Fruit fly (Drosophila melanogaster) whole organism, embryonic: ENCODE measurements around the gene CG12990.

Source experiments
- Ada2b ChIP-seq: fragments of 200-800 bp; sonication (Bioruptor generic); IDR thresholded peaks from 2 replicates; pipeline ENCODE4 v1.3.6; 2022; ENCODE audit warnings: missing biosample characterization, missing genetic modification characterization
- CG10274 ChIP-seq: fragments of 200-800 bp; sonication (Bioruptor generic); optimal IDR thresholded peaks from 3 replicates; lab custom pipeline; 2017; ENCODE audit warnings: missing biosample characterization, mild to moderate bottlenecking, missing genetic modification characterization
- CG1603 ChIP-seq: fragments of 200-800 bp; sonication (Bioruptor generic); optimal IDR thresholded peaks from 2 replicates; lab custom pipeline; 2019; ENCODE audit warnings: missing biosample characterization, mild to moderate bottlenecking, missing genetic modification characterization, moderate library complexity
- CG17912 ChIP-seq: fragments of 200-800 bp; sonication (Bioruptor generic); optimal IDR thresholded peaks from 2 replicates; lab custom pipeline; 2018; ENCODE audit warnings: missing biosample characterization, mild to moderate bottlenecking, missing genetic modification characterization
- CG2116 ChIP-seq: fragments of 200-800 bp; sonication (Bioruptor generic); optimal IDR thresholded peaks from 3 replicates; lab custom pipeline; 2018; ENCODE audit warnings: missing biosample characterization, mild to moderate bottlenecking, missing genetic modification characterization
- CG2202 ChIP-seq: fragments of 200-800 bp; sonication (Bioruptor generic); optimal IDR thresholded peaks from 2 replicates; lab custom pipeline; 2018; ENCODE audit warnings: missing biosample characterization, mild to moderate bottlenecking, missing genetic modification characterization
- CG2678 ChIP-seq: fragments of 200-800 bp; sonication (Bioruptor generic); optimal IDR thresholded peaks from 3 replicates; lab custom pipeline; 2019; ENCODE audit warnings: missing biosample characterization, mild to moderate bottlenecking, missing genetic modification characterization, moderate library complexity
- CG31441 ChIP-seq: fragments of 200-800 bp; sonication (Bioruptor generic); IDR thresholded peaks from 2 replicates; pipeline ENCODE4 v1.3.6; 2022; ENCODE audit warnings: missing biosample characterization, missing genetic modification characterization
- CG32767 ChIP-seq: fragments of 200-800 bp; sonication (Bioruptor generic); IDR thresholded peaks from 2 replicates; pipeline ENCODE4 v1.3.6; 2022; ENCODE audit warnings: missing biosample characterization, missing genetic modification characterization
- CG34224 ChIP-seq: fragments of 200-800 bp; sonication (Bioruptor generic); IDR thresholded peaks from 3 replicates; pipeline ENCODE4 v1.3.6; 2022; ENCODE audit warnings: missing biosample characterization, missing genetic modification characterization; ENCODE audit not compliant: partially characterized antibody
- CG3726 ChIP-seq: fragments of 200-800 bp; sonication (Bioruptor generic); IDR thresholded peaks from 3 replicates; pipeline ENCODE4, ENCODE4 v1.3.6; 2022; ENCODE audit warnings: missing biosample characterization, missing genetic modification characterization
- CG3838 ChIP-seq: fragments of 200-800 bp; sonication (Bioruptor generic); optimal IDR thresholded peaks from 3 replicates; lab custom pipeline; 2016; ENCODE audit warnings: missing biosample characterization, missing genetic modification characterization
- CG4328 ChIP-seq: fragments of 200-800 bp; sonication (Bioruptor generic); optimal IDR thresholded peaks from 3 replicates; lab custom pipeline; 2017; ENCODE audit warnings: missing biosample characterization, missing genetic modification reagents, missing genetic modification characterization
- CG6683 ChIP-seq: fragments of 200-800 bp; sonication (Bioruptor generic); optimal IDR thresholded peaks from 2 replicates; lab custom pipeline; 2017; ENCODE audit warnings: missing biosample characterization, mild to moderate bottlenecking, missing genetic modification characterization, missing genetic modification reagents
- CG7556 ChIP-seq: fragments of 200-800 bp; sonication (Bioruptor generic); optimal IDR thresholded peaks from 2 replicates; lab custom pipeline; 2017; ENCODE audit warnings: missing biosample characterization, mild to moderate bottlenecking, missing genetic modification characterization
- CG8359 ChIP-seq: fragments of 200-800 bp; sonication (Bioruptor generic); optimal IDR thresholded peaks from 2 replicates; lab custom pipeline; 2017; ENCODE audit warnings: missing biosample characterization, mild to moderate bottlenecking, missing genetic modification characterization, borderline replicate concordance
- CG8765 ChIP-seq: fragments of 200-800 bp; sonication (Bioruptor generic); IDR thresholded peaks from 2 replicates; pipeline ENCODE4 v1.3.6; 2022; ENCODE audit warnings: missing biosample characterization, missing genetic modification characterization
- CG9437 ChIP-seq: fragments of 200-800 bp; sonication (Bioruptor generic); optimal IDR thresholded peaks from 2 replicates; lab custom pipeline; 2018; ENCODE audit warnings: missing biosample characterization, mild to moderate bottlenecking, missing genetic modification characterization
- D19A ChIP-seq: fragments of 200-800 bp; optimal IDR thresholded peaks from 3 replicates; lab custom pipeline; 2019; ENCODE audit warnings: missing biosample characterization, mild to moderate bottlenecking, missing genetic modification characterization, moderate library complexity
- Dek ChIP-seq: fragments of 200-800 bp; sonication (Bioruptor generic); optimal IDR thresholded peaks from 3 replicates; lab custom pipeline; 2019; ENCODE audit warnings: missing biosample characterization, mild to moderate bottlenecking, missing genetic modification characterization, moderate library complexity
- Dip2 ChIP-seq: fragments of 200-800 bp; sonication (Bioruptor generic); IDR thresholded peaks from 2 replicates; pipeline ENCODE4 v1.3.6; 2022; ENCODE audit warnings: missing biosample characterization, missing genetic modification characterization
- ERR ChIP-seq: fragments of 200-800 bp; sonication (Bioruptor generic); optimal IDR thresholded peaks from 2 replicates; lab custom pipeline; 2016; ENCODE audit warnings: missing biosample characterization, missing genetic modification characterization
- Lhr ChIP-seq: fragments of 200-800 bp; sonication (Bioruptor generic); optimal IDR thresholded peaks from 3 replicates; lab custom pipeline; 2017; ENCODE audit warnings: mild to moderate bottlenecking, missing biosample characterization, missing genetic modification reagents, missing genetic modification characterization
- Nf-YC ChIP-seq: fragments of 200-800 bp; optimal IDR thresholded peaks from 3 replicates; lab custom pipeline; 2019; ENCODE audit warnings: missing biosample characterization, mild to moderate bottlenecking, missing genetic modification characterization, moderate library complexity
- TFAM ChIP-seq: fragments of 200-800 bp; sonication (Bioruptor generic); optimal IDR thresholded peaks from 2 replicates; lab custom pipeline; 2017; ENCODE audit warnings: missing biosample characterization, missing genetic modification characterization, inconsistent platforms
- Xbp1 ChIP-seq: fragments of 200-800 bp; sonication (Bioruptor generic); optimal IDR thresholded peaks from 3 replicates; lab custom pipeline; 2016; ENCODE audit warnings: missing biosample characterization, mild to moderate bottlenecking, missing genetic modification characterization
- al ChIP-seq: fragments of 200-800 bp; sonication (Bioruptor generic); IDR thresholded peaks from 2 replicates; pipeline ENCODE4 v1.3.6; 2022; ENCODE audit warnings: missing biosample characterization, missing genetic modification characterization
- bbx ChIP-seq: fragments of 200-800 bp; sonication (Bioruptor generic); IDR thresholded peaks from 2 replicates; pipeline ENCODE4 v1.3.6; 2022; ENCODE audit warnings: missing biosample characterization, missing genetic modification characterization; ENCODE audit not compliant: partially characterized antibody
- bsh ChIP-seq, 2 experiments: fragments of 200-800 bp; sonication (Bioruptor generic); optimal IDR thresholded peaks; 2 replicates each; lab custom pipeline; 2017 to 2018; ENCODE audit warnings: mild to moderate bottlenecking in 2 of 2, missing biosample characterization in 2 of 2, missing genetic modification characterization in 2 of 2, moderate library complexity in 1 of 2
- chinmo ChIP-seq: fragments of 200-800 bp; sonication (Bioruptor generic); IDR thresholded peaks from 4 replicates; pipeline ENCODE4 v1.3.6; 2022; ENCODE audit warnings: missing biosample characterization, missing genetic modification characterization; ENCODE audit not compliant: partially characterized antibody
- cwo ChIP-seq: fragments of 200-800 bp; sonication (Bioruptor generic); optimal IDR thresholded peaks from 3 replicates; lab custom pipeline; 2017; ENCODE audit warnings: missing biosample characterization, missing genetic modification characterization, mild to moderate bottlenecking, moderate library complexity, missing genetic modification reagents
- dimm ChIP-seq: fragments of 200-800 bp; sonication (Bioruptor generic); IDR thresholded peaks from 2 replicates; pipeline ENCODE4 v1.3.6; 2022; ENCODE audit warnings: missing biosample characterization, missing genetic modification characterization
- disco-r ChIP-seq: fragments of 200-800 bp; sonication (Bioruptor generic); optimal IDR thresholded peaks from 2 replicates; lab custom pipeline; 2016; ENCODE audit warnings: missing biosample characterization, missing genetic modification characterization
- dysf ChIP-seq: fragments of 200-800 bp; sonication (Bioruptor generic); IDR thresholded peaks from 3 replicates; pipeline ENCODE4 v1.3.6; 2022; ENCODE audit warnings: missing biosample characterization, missing genetic modification characterization
- emc ChIP-seq: fragments of 200-800 bp; sonication (Bioruptor generic); optimal IDR thresholded peaks from 2 replicates; lab custom pipeline; 2016; ENCODE audit warnings: missing biosample characterization, missing genetic modification characterization
- ems ChIP-seq: fragments of 200-800 bp; sonication (Bioruptor generic); optimal IDR thresholded peaks from 3 replicates; lab custom pipeline; 2016; ENCODE audit warnings: missing biosample characterization, missing genetic modification characterization
- gfzf ChIP-seq: fragments of 200-800 bp; sonication (Bioruptor generic); optimal IDR thresholded peaks from 2 replicates; lab custom pipeline; 2016; ENCODE audit warnings: missing biosample characterization, mild to moderate bottlenecking, missing genetic modification characterization, moderate library complexity
- gt ChIP-seq: fragments of 200-800 bp; sonication (Bioruptor generic); IDR thresholded peaks from 2 replicates; pipeline ENCODE4 v1.3.6; 2022; ENCODE audit warnings: missing biosample characterization, missing genetic modification characterization
- jing ChIP-seq: fragments of 200-800 bp; sonication (Bioruptor generic); optimal IDR thresholded peaks from 2 replicates; lab custom pipeline; 2018; ENCODE audit warnings: missing biosample characterization, mild to moderate bottlenecking, missing genetic modification characterization
- pan ChIP-seq, 4 experiments: fragments of >200 bp in 3 of 4; fragments of 200-800 bp in 1 of 4; sonication (Bioruptor generic) in 1 of 4; optimal IDR thresholded peaks in 3 of 4; IDR thresholded peaks in 1 of 4; 2 replicates each; pipeline versions ENCODE4 v1.3.6 to Lab custom; 2017 to 2022; ENCODE audit warnings: missing biosample characterization in 2 of 4, missing genetic modification characterization in 2 of 4, mixed read lengths in 1 of 4
- pb ChIP-seq: fragments of 200-800 bp; sonication (Bioruptor generic); optimal IDR thresholded peaks from 3 replicates; lab custom pipeline; 2016; ENCODE audit warnings: missing biosample characterization, missing genetic modification characterization
- sens ChIP-seq: fragments of 200-800 bp; sonication (Bioruptor generic); peaks from one replicate; lab custom pipeline; 2016; ENCODE audit warnings: missing biosample characterization, missing genetic modification characterization
- tll ChIP-seq, 2 experiments: fragments of 200-800 bp in 1 of 2; fragments of >200 bp in 1 of 2; sonication (Bioruptor generic) in 1 of 2; optimal IDR thresholded peaks; 2 replicates each; lab custom pipeline; 2017 to 2019; ENCODE audit warnings: missing biosample characterization in 2 of 2, missing genetic modification characterization in 2 of 2, mild to moderate bottlenecking in 1 of 2, moderate library complexity in 1 of 2
- tup ChIP-seq: fragments of 200-800 bp; sonication (Bioruptor generic); optimal IDR thresholded peaks from 2 replicates; lab custom pipeline; 2016; ENCODE audit warnings: missing biosample characterization, mild to moderate bottlenecking, missing genetic modification characterization, moderate library complexity
- twi ChIP-seq: fragments of 200-800 bp; optimal IDR thresholded peaks from 2 replicates; lab custom pipeline; 2019; ENCODE audit warnings: missing biosample characterization, mild to moderate bottlenecking, missing genetic modification characterization, moderate library complexity
- vvl ChIP-seq: fragments of 200-800 bp; sonication (Bioruptor generic); IDR thresholded peaks from 2 replicates; pipeline ENCODE4 v1.3.6; 2022; ENCODE audit warnings: missing biosample characterization, missing genetic modification characterization
- wdn ChIP-seq: fragments of 200-800 bp; sonication (Bioruptor generic); IDR thresholded peaks from 2 replicates; pipeline ENCODE4 v1.3.6; 2022; ENCODE audit warnings: missing biosample characterization, missing genetic modification characterization
- z ChIP-seq: fragments of 200-800 bp; sonication (Bioruptor generic); IDR thresholded peaks from 3 replicates; pipeline ENCODE4 v1.3.6; 2022; ENCODE audit warnings: missing biosample characterization, missing genetic modification characterization

The CG12990 gene

DNA sequence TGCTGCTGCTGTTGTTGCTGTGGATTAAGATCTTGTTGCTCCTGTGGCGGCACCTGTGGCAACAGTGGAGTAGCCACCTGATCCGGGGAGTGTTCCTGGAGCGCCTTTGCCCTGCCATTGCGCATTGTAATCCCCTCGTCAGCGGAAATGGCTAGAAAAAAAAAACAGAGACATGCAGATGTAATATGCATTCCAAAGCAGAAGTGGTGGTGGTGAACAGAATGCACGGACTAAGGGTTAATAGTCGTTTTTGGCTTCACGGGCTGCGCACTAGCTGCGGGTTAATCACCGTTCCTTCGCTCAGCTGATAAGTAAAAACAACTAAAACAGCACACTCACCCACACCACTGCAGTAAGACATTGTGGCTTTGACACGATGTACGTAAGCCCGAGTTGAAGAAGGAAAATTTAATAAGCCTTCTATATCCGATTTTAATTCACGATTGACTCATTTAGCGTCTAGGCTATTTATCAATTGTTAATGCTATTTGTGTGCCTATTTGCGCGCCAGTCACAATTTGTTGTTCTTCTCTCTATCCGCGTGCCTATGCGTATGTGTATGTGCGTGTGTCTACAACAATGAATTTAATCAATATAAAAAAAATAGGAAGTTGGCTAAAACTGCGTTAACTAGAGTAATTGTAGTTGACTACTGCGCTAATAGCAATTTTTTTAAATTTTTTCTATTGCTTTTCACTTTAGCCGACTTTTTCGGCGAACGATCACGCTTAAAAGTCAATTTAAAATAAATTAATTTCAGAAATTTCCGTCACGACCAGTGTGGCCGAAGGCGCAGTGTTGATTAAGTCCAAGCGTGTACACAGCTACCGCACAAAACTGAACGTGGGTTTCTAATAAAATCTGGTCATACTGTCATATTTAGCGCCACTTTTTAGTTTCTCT is 44.3 kb downstream of the CG12990 start, which contains the start of gene stas (continued):
- TF ChIP-seq pan (optimal IDR thresholded peaks at IDR 0.05; lab: Kevin White, UChicago): no peak
- no peak for TF ChIP-seq pan (GFP tag; optimal IDR thresholded peaks at IDR 0.05 in 1 of 2, IDR thresholded peaks at IDR 0.05 in 1 of 2)
- no peak for TF ChIP-seq Dek
- peak; percentile 47 for TF ChIP-seq CG2116 (GFP tag; lab: Kevin White, UChicago)
- peak; percentile 29 for TF ChIP-seq Nf-YC (tag; lab: Kevin White, UChicago)
- peak; percentile 31 for TF ChIP-seq CG1603 (tag; lab: Kevin White, UChicago)
- no peak for TF ChIP-seq emc
- no peak for TF ChIP-seq CG8359 (GFP tag; lab: Kevin White, UChicago)
- no peak for TF ChIP-seq CG2202 (tag; lab: Kevin White, UChicago)
- no peak for TF ChIP-seq bbx (GFP tag; lab: Robert Waterston, UW)
- no peak for TF ChIP-seq CG8765
- no peak for TF ChIP-seq z
- TF ChIP-seq CG32767 (GFP tag; lab: Robert Waterston, UW): 0 out of 2 replicates have a peak, but pooled peaks have one; percentile 20
- TF ChIP-seq gt (GFP tag; lab: Robert Waterston, UW): no peak
- no peak for TF ChIP-seq dysf (GFP tag; lab: Robert Waterston, UW)
- no peak for TF ChIP-seq ERR
- no peak for TF ChIP-seq Dip2 (GFP tag; lab: Robert Waterston, UW)
- no peak for TF ChIP-seq CG9437 (GFP tag; lab: Kevin White, UChicago)
- TF ChIP-seq CG17912 (GFP tag; lab: Kevin White, UChicago): peak; percentile 26
- TF ChIP-seq bsh (GFP tag; optimal IDR thresholded peaks at IDR 0.05; lab: Kevin White, UChicago): no peak
- TF ChIP-seq disco-r (GFP tag; lab: Kevin White, UChicago): no peak
- no peak for TF ChIP-seq jing
- TF ChIP-seq CG3726 (GFP tag; lab: Robert Waterston, UW): no peak
- no peak for TF ChIP-seq CG4328
- TF ChIP-seq twi (tag; lab: Kevin White, UChicago): no peak
- no peak for TF ChIP-seq CG10274 (GFP tag; lab: Kevin White, UChicago)
- TF ChIP-seq al (GFP tag; lab: Robert Waterston, UW): no peak
- no peak for TF ChIP-seq ems (GFP tag; lab: Kevin White, UChicago)
- TF ChIP-seq CG34224 (GFP tag; lab: Robert Waterston, UW): no peak
- no peak for TF ChIP-seq TFAM (GFP tag; lab: Kevin White, UChicago)
- peak; percentile 20 for TF ChIP-seq Lhr (GFP tag; lab: Kevin White, UChicago)
- TF ChIP-seq CG2678: peak; percentile 30
- TF ChIP-seq wdn (GFP tag; lab: Robert Waterston, UW): no peak
- TF ChIP-seq pb (GFP tag; lab: Kevin White, UChicago): no peak
- no peak for TF ChIP-seq cwo
- no peak for TF ChIP-seq CG7556
- no peak for TF ChIP-seq CG3838 (GFP tag; lab: Kevin White, UChicago)
- peak; percentile 69 for TF ChIP-seq vvl
- TF ChIP-seq Ada2b (GFP tag; lab: Robert Waterston, UW): no peak
- no peak for TF ChIP-seq Xbp1
- peak; percentile 81 for TF ChIP-seq gfzf (GFP tag; lab: Kevin White, UChicago)
- peak; percentile 15 for TF ChIP-seq D19A (tag; lab: Kevin White, UChicago)
- TF ChIP-seq dimm: no peak
- peak in 1 of 2 experiments; percentile 55 for TF ChIP-seq tll (GFP tag; optimal IDR thresholded peaks at IDR 0.05; lab: Kevin White, UChicago)
- TF ChIP-seq sens (GFP tag; lab: Kevin White, UChicago): peak; percentile 77
- no peak for TF ChIP-seq tup (GFP tag; lab: Kevin White, UChicago)
- no peak for TF ChIP-seq CG6683 (GFP tag; lab: Kevin White, UChicago)
- peak; percentile 40; the same call in 1 of the 2 replicates for TF ChIP-seq CG31441 (GFP tag; lab: Robert Waterston, UW)
- TF ChIP-seq chinmo (GFP tag; lab: Robert Waterston, UW): no peak
